Fruit fly (Drosophila melanogaster) whole organism, embryonic: ENCODE measurements around the gene Ddc.

Experiments
- BtbVII ChIP-seq: fragments of 200-800 bp; sonication (Bioruptor generic); optimal IDR thresholded peaks from 3 replicates; lab custom pipeline; 2017; ENCODE audit warnings: missing biosample characterization, mild to moderate bottlenecking, missing genetic modification characterization
- CG11093 ChIP-seq: fragments of 200-800 bp; sonication (Bioruptor generic); IDR thresholded peaks from 3 replicates; pipeline ENCODE4 v1.3.6; 2022; ENCODE audit warnings: missing biosample characterization, missing genetic modification characterization
- CG11398 ChIP-seq: fragments of 200-800 bp; sonication (Bioruptor generic); optimal IDR thresholded peaks from 2 replicates; lab custom pipeline; 2016; ENCODE audit warnings: missing biosample characterization, missing genetic modification characterization
- CG11504 ChIP-seq: fragments of 200-800 bp; sonication (Bioruptor generic); optimal IDR thresholded peaks from 3 replicates; lab custom pipeline; 2019; ENCODE audit warnings: missing biosample characterization, mild to moderate bottlenecking, missing genetic modification characterization, moderate library complexity
- CG12155 ChIP-seq: fragments of 200-800 bp; sonication (Bioruptor generic); optimal IDR thresholded peaks from 3 replicates; lab custom pipeline; 2016; ENCODE audit warnings: missing biosample characterization, missing genetic modification characterization
- CG13123 ChIP-seq: fragments of 200-800 bp; sonication (Bioruptor generic); optimal IDR thresholded peaks from 2 replicates; lab custom pipeline; 2016; ENCODE audit warnings: missing biosample characterization, missing genetic modification characterization
- CG15601 ChIP-seq: fragments of 200-800 bp; sonication (Bioruptor generic); optimal IDR thresholded peaks from 3 replicates; lab custom pipeline; 2019; ENCODE audit warnings: missing biosample characterization, mild to moderate bottlenecking, missing genetic modification characterization, moderate library complexity
- CG1647 ChIP-seq: fragments of 200-800 bp; sonication (Bioruptor generic); optimal IDR thresholded peaks from 3 replicates; lab custom pipeline; 2016; ENCODE audit warnings: missing biosample characterization, missing genetic modification characterization
- CG17361 ChIP-seq: fragments of 200-800 bp; sonication (Bioruptor generic); IDR thresholded peaks from 3 replicates; pipeline ENCODE4 v1.3.6; 2022; ENCODE audit warnings: missing biosample characterization, missing genetic modification characterization
- CG18764 ChIP-seq: fragments of 200-800 bp; sonication (Bioruptor generic); optimal IDR thresholded peaks from 3 replicates; lab custom pipeline; 2016; ENCODE audit warnings: missing biosample characterization, missing genetic modification characterization
- CG30020 ChIP-seq: fragments of 200-800 bp; optimal IDR thresholded peaks from 2 replicates; lab custom pipeline; 2019; ENCODE audit warnings: missing biosample characterization, mild to moderate bottlenecking, missing genetic modification characterization, moderate library complexity
- CG31441 ChIP-seq: fragments of 200-800 bp; sonication (Bioruptor generic); IDR thresholded peaks from 2 replicates; pipeline ENCODE4 v1.3.6; 2022; ENCODE audit warnings: missing biosample characterization, missing genetic modification characterization
- CG32772 ChIP-seq: fragments of 200-800 bp; sonication (Bioruptor generic); IDR thresholded peaks from 2 replicates; pipeline ENCODE4 v1.3.6; 2022; ENCODE audit warnings: missing biosample characterization, missing genetic modification characterization
- CG4707 ChIP-seq: fragments of 200-800 bp; sonication (Bioruptor generic); optimal IDR thresholded peaks from 2 replicates; lab custom pipeline; 2018; ENCODE audit warnings: missing biosample characterization, mild to moderate bottlenecking, missing genetic modification characterization, moderate library complexity
- CG5180 ChIP-seq: fragments of 200-800 bp; sonication (Bioruptor generic); optimal IDR thresholded peaks from 3 replicates; lab custom pipeline; 2017; ENCODE audit warnings: missing biosample characterization, missing genetic modification characterization, mild to moderate bottlenecking, moderate library complexity, missing genetic modification reagents
- CG7372 ChIP-seq: fragments of 200-800 bp; sonication (Bioruptor generic); IDR thresholded peaks from 2 replicates; pipeline ENCODE4 v1.3.6; 2022; ENCODE audit warnings: missing biosample characterization, missing genetic modification characterization
- CG7745 ChIP-seq: fragments of 200-800 bp; sonication (Bioruptor generic); optimal IDR thresholded peaks from 2 replicates; lab custom pipeline; 2018; ENCODE audit warnings: missing biosample characterization, mild to moderate bottlenecking, missing genetic modification characterization, moderate library complexity
- CG7786 ChIP-seq: fragments of 200-800 bp; sonication (Bioruptor generic); optimal IDR thresholded peaks from 2 replicates; lab custom pipeline; 2016; ENCODE audit warnings: missing biosample characterization, missing genetic modification characterization
- CG9437 ChIP-seq: fragments of 200-800 bp; sonication (Bioruptor generic); optimal IDR thresholded peaks from 2 replicates; lab custom pipeline; 2018; ENCODE audit warnings: missing biosample characterization, mild to moderate bottlenecking, missing genetic modification characterization
- CG9876 ChIP-seq: fragments of 200-800 bp; sonication (Bioruptor generic); optimal IDR thresholded peaks from 2 replicates; lab custom pipeline; 2016; ENCODE audit warnings: missing biosample characterization, missing genetic modification characterization
- CTCF ChIP-seq: fragments of 200-800 bp; sonication (Bioruptor generic); optimal IDR thresholded peaks from 2 replicates; lab custom pipeline; 2017; ENCODE audit warnings: missing biosample characterization, mild to moderate bottlenecking, missing genetic modification characterization, moderate library complexity
- Doc3 ChIP-seq: fragments of 200-800 bp; sonication (Bioruptor generic); IDR thresholded peaks from 3 replicates; pipeline ENCODE4 v1.3.6; 2022; ENCODE audit warnings: missing biosample characterization, missing genetic modification characterization; ENCODE audit not compliant: partially characterized antibody
- Fer2 ChIP-seq: fragments of 200-800 bp; sonication (Bioruptor generic); optimal IDR thresholded peaks from 2 replicates; lab custom pipeline; 2018; ENCODE audit warnings: missing biosample characterization, mild to moderate bottlenecking, missing genetic modification characterization, moderate library complexity
- Nf-YB ChIP-seq: fragments of 200-800 bp; sonication (Bioruptor generic); optimal IDR thresholded peaks from 3 replicates; lab custom pipeline; 2019; ENCODE audit warnings: missing biosample characterization, mild to moderate bottlenecking, missing genetic modification characterization, moderate library complexity
- Opbp ChIP-seq: fragments of 200-800 bp; sonication (Bioruptor generic); IDR thresholded peaks from 3 replicates; pipeline ENCODE4 v1.3.6; 2022; ENCODE audit warnings: missing biosample characterization, missing genetic modification characterization; ENCODE audit not compliant: partially characterized antibody
- ara ChIP-seq: fragments of 200-800 bp; sonication (Bioruptor generic); IDR thresholded peaks from 2 replicates; pipeline ENCODE4 v1.3.6; 2022; ENCODE audit warnings: missing biosample characterization, missing genetic modification characterization
- ewg ChIP-seq: fragments of 200-800 bp; sonication (Bioruptor generic); optimal IDR thresholded peaks from 3 replicates; lab custom pipeline; 2017; ENCODE audit warnings: mild to moderate bottlenecking, missing biosample characterization, missing genetic modification reagents, missing genetic modification characterization
- fd96Cb ChIP-seq: fragments of 200-800 bp; sonication (Bioruptor generic); optimal IDR thresholded peaks from 2 replicates; lab custom pipeline; 2018; ENCODE audit warnings: missing biosample characterization, mild to moderate bottlenecking, missing genetic modification characterization, moderate library complexity
- grau ChIP-seq: fragments of 200-800 bp; optimal IDR thresholded peaks from 3 replicates; lab custom pipeline; 2019; ENCODE audit warnings: missing biosample characterization, mild to moderate bottlenecking, missing genetic modification characterization, moderate library complexity
- hb ChIP-seq: fragments of 200-800 bp; sonication (Bioruptor generic); IDR thresholded peaks from 3 replicates; pipeline ENCODE4 v1.3.6; 2022; ENCODE audit warnings: missing biosample characterization, missing genetic modification characterization; ENCODE audit not compliant: partially characterized antibody
- insv ChIP-seq, 2 experiments: fragments of 200-800 bp; sonication (Bioruptor generic); optimal IDR thresholded peaks; 3 replicates each; lab custom pipeline; 2016 to 2018; ENCODE audit warnings: missing biosample characterization in 2 of 2, missing genetic modification characterization in 2 of 2
- ken ChIP-seq: fragments of 200-800 bp; sonication (Bioruptor generic); IDR thresholded peaks from 3 replicates; pipeline ENCODE4 v1.3.6; 2022; ENCODE audit warnings: missing biosample characterization, missing genetic modification characterization
- knrl ChIP-seq: fragments of 200-800 bp; sonication (Bioruptor generic); IDR thresholded peaks from 3 replicates; pipeline ENCODE4 v1.3.6; 2022; ENCODE audit warnings: missing biosample characterization, missing genetic modification characterization; ENCODE audit not compliant: partially characterized antibody
- lilli ChIP-seq: fragments of 200-800 bp; sonication (Bioruptor generic); optimal IDR thresholded peaks from 3 replicates; lab custom pipeline; 2016; ENCODE audit warnings: missing biosample characterization, missing genetic modification characterization
- lola ChIP-seq, 3 experiments: fragments of >200 bp in 2 of 3; fragments of 200-800 bp in 1 of 3; sonication (Bioruptor generic) in 1 of 3; optimal IDR thresholded peaks; 2 replicates each; lab custom pipeline; 2017 to 2019; ENCODE audit warnings: missing biosample characterization in 3 of 3, missing genetic modification characterization in 3 of 3, mild to moderate bottlenecking in 1 of 3, moderate library complexity in 1 of 3
- nerfin-1 ChIP-seq: fragments of 200-800 bp; sonication (Bioruptor generic); optimal IDR thresholded peaks from 3 replicates; lab custom pipeline; 2019; ENCODE audit warnings: missing biosample characterization, mild to moderate bottlenecking, missing genetic modification characterization, moderate library complexity
- otp ChIP-seq: fragments of 200-800 bp; sonication (Bioruptor generic); IDR thresholded peaks from 3 replicates; pipeline ENCODE4, ENCODE4 v1.3.6; 2022; ENCODE audit warnings: missing biosample characterization, missing genetic modification characterization
- pho ChIP-seq: fragments of 200-800 bp; sonication (Bioruptor generic); optimal IDR thresholded peaks from 2 replicates; lab custom pipeline; 2016; ENCODE audit warnings: missing biosample characterization, missing genetic modification characterization
- pnt ChIP-seq: fragments of 200-800 bp; sonication (Bioruptor generic); optimal IDR thresholded peaks from 3 replicates; lab custom pipeline; 2016; ENCODE audit warnings: missing biosample characterization, missing genetic modification characterization
- pzg ChIP-seq: fragments of 200-800 bp; sonication (Bioruptor generic); optimal IDR thresholded peaks from 3 replicates; lab custom pipeline; 2018; ENCODE audit warnings: missing biosample characterization, mild to moderate bottlenecking, missing genetic modification characterization, moderate library complexity
- run ChIP-seq: fragments of 200-800 bp; sonication (Bioruptor generic); optimal IDR thresholded peaks from 3 replicates; lab custom pipeline; 2018; ENCODE audit warnings: missing biosample characterization, mild to moderate bottlenecking, missing genetic modification characterization
- scrt ChIP-seq: fragments of 200-800 bp; sonication (Bioruptor generic); optimal IDR thresholded peaks from 2 replicates; lab custom pipeline; 2018; ENCODE audit warnings: missing biosample characterization, mild to moderate bottlenecking, missing genetic modification characterization, moderate library complexity
- sd ChIP-seq: fragments of 200-800 bp; sonication (Bioruptor generic); optimal IDR thresholded peaks from 3 replicates; lab custom pipeline; 2018; ENCODE audit warnings: missing biosample characterization, mild to moderate bottlenecking, missing genetic modification characterization, moderate library complexity
- sens ChIP-seq: fragments of 200-800 bp; sonication (Bioruptor generic); peaks from one replicate; lab custom pipeline; 2016; ENCODE audit warnings: missing biosample characterization, missing genetic modification characterization
- sisA ChIP-seq: fragments of 200-800 bp; sonication (Bioruptor generic); IDR thresholded peaks from 2 replicates; pipeline ENCODE4 v1.3.6; 2022; ENCODE audit warnings: missing biosample characterization, missing genetic modification characterization
- sna ChIP-seq: fragments of 200-800 bp; sonication (Bioruptor generic); IDR thresholded peaks from 2 replicates; pipeline ENCODE4 v1.3.6; 2022; ENCODE audit warnings: missing biosample characterization, missing genetic modification characterization; ENCODE audit not compliant: partially characterized antibody
- sqz ChIP-seq: fragments of 200-800 bp; sonication (Bioruptor generic); optimal IDR thresholded peaks from 3 replicates; lab custom pipeline; 2018; ENCODE audit warnings: missing biosample characterization, mild to moderate bottlenecking, missing genetic modification characterization
- sr ChIP-seq: fragments of 200-800 bp; sonication (Bioruptor generic); IDR thresholded peaks from 3 replicates; pipeline ENCODE4 v1.3.6; 2022; ENCODE audit warnings: missing biosample characterization, missing genetic modification characterization
- tna ChIP-seq: fragments of 200-800 bp; sonication (Bioruptor generic); IDR thresholded peaks from 2 replicates; pipeline ENCODE4 v1.3.6; 2022; ENCODE audit warnings: missing biosample characterization, missing genetic modification characterization; ENCODE audit not compliant: partially characterized antibody

The Ddc gene

DNA sequence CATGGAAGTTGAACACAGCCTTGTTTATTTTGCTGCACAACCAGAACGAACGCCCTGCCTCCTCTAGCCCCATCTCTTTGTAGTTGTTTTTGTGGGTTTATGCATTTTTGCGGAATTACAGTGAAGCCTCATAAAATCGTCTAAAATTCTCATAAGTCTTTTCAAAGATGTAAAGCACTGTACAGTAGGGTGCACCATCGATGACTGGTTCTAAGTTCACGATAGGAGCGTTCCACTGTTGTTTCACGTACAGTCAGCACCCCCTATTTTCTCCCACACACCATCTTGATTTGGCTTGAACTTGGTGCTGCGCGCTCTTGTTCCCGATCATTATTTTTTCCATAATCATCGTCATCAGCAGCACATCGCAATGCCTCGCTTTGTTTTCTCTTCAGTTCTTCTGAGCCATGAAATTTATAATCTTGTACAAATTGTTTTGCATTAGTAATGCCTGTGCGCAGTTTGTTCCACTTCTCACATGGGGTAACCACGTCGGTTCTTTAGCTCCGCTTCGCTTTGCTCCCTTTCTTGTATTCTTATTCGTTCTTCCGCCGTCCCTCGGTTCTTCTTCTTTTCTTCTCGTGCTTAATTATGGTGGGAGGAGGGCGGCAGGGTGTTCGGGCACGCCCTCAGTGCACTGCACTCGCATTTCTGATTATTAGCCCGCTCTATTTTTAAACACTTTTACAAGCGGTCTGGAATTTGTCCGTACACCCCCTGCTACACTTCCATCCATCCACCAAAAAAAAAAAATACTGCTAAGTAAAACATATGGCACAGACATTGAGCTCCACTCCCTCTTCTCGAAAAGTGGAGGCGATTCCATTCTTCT is 43.3 kb upstream of the Ddc start (continued):
- TF ChIP-seq ken (GFP tag; lab: Robert Waterston, UW) (0 out of 3 replicates have a peak, but pooled peaks have one; percentile 22), sd (tag; lab: Kevin White, UChicago) (peak; percentile 81), sqz (GFP tag; lab: Kevin White, UChicago) (peak; percentile 23), lilli (GFP tag; lab: Kevin White, UChicago) (no peak), hb (no peak), Opbp (no peak), ewg (GFP tag; lab: Kevin White, UChicago) (no peak), insv (GFP tag; optimal IDR thresholded peaks at IDR 0.05; lab: Kevin White, UChicago) (no peak), pho (GFP tag; lab: Kevin White, UChicago) (no peak), pnt (GFP tag; lab: Kevin White, UChicago) (no peak), tna (GFP tag; lab: Robert Waterston, UW) (no peak), CG9437 (no peak), CTCF (GFP tag; lab: Kevin White, UChicago) (no peak), otp (GFP tag; lab: Robert Waterston, UW) (no peak), CG7786 (GFP tag; lab: Kevin White, UChicago) (peak; percentile 16), CG18764 (GFP tag; lab: Kevin White, UChicago) (no peak), fd96Cb (tag; lab: Kevin White, UChicago) (no peak), sens (GFP tag; lab: Kevin White, UChicago) (no peak), run (no peak), CG30020 (no peak), Nf-YB (no peak), CG31441 (GFP tag; lab: Robert Waterston, UW) (peak; percentile 27; the same call in 1 of the 2 replicates), scrt (GFP tag; lab: Kevin White, UChicago) (no peak), BtbVII (GFP tag; lab: Kevin White, UChicago) (no peak), CG7745 (tag; lab: Kevin White, UChicago) (no peak), nerfin-1 (tag; lab: Kevin White, UChicago) (peak; percentile 1), Doc3 (GFP tag; lab: Robert Waterston, UW) (no peak), grau (tag; lab: Kevin White, UChicago) (peak; percentile 86), CG11398 (GFP tag; lab: Kevin White, UChicago) (no peak), CG32772 (GFP tag; lab: Robert Waterston, UW) (no peak), ara (GFP tag; lab: Robert Waterston, UW) (peak; percentile 21; the same call in 1 of the 2 replicates), CG15601 (tag; lab: Kevin White, UChicago) (no peak), CG11093 (GFP tag; lab: Robert Waterston, UW) (no peak), CG5180 (GFP tag; lab: Kevin White, UChicago) (no peak), CG17361 (GFP tag; lab: Robert Waterston, UW) (peak; percentile 14; the same call in 1 of the 3 replicates), CG12155 (GFP tag; lab: Kevin White, UChicago) (no peak), CG9876 (no peak), Fer2 (tag; lab: Kevin White, UChicago) (no peak), CG4707 (no peak), sr (GFP tag; lab: Robert Waterston, UW) (no peak), CG7372 (GFP tag; lab: Robert Waterston, UW) (no peak), lola (GFP tag; optimal IDR thresholded peaks at IDR 0.05; lab: Kevin White, UChicago) (no peak), sna (GFP tag; lab: Robert Waterston, UW) (no peak), CG13123 (GFP tag; lab: Kevin White, UChicago) (no peak), knrl (GFP tag; lab: Robert Waterston, UW) (no peak), CG1647 (no peak), pzg (GFP tag; lab: Kevin White, UChicago) (no peak), CG11504 (tag; lab: Kevin White, UChicago) (no peak), sisA (GFP tag; lab: Robert Waterston, UW) (no peak)
